Comparison of ENCODE assay signal across 3 fruit fly cellular contexts in the genomic region with DNA sequence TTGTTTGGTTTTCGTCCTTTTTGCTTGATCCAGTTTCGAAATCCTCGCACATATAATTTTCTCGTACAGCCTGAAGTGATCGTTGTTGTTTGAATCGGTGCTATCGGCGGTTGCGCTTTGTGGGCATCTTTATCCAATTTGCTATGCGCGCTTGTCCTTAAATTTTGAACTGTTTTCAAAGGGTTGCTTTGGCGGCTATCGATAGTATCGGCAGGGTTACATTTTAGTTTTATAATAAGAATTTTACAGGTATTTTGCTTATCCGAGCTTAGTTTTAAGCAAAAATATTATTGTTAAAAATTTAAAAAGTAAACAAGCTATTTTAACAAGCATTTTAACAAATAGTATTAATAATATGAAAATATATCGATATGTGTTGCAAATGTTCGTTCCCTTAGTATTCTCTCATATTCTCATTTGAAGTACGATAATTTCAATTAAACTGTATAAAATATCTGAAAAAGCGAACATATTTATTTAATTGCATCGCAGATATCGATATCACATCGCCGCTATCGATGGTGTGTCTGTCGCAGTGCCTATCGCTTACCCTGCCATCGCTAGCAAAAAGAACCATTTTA.
A peak's percentile ranks its signal among the peaks of the same experiment; 100 is the strongest.
TF ChIP-seq lines count a peak whose summit lies in the region.

A gene (minus strand): TSS at position 197 of the 581 bp plus-strand sequence.
A gene (plus strand): TSS at position 528 of the 581 bp plus-strand sequence.

TF ChIP-seq in whole organism, adult, 20 proteins besides CTCF, POLR2A, EP300 and RAD21 (continued from another document):
- TF ChIP-seq CG12768 (GFP tag; optimal IDR thresholded peaks at IDR 0.05; lab: Kevin White, UChicago), result peak; percentile 27

TF ChIP-seq in whole organism, embryonic, 481 proteins besides CTCF, POLR2A, EP300 and RAD21 (continued from another document and continues in another):
- TF ChIP-seq CG11093 (GFP tag; IDR thresholded peaks at IDR 0.05; lab: Robert Waterston, UW) (no peak), CG2129 (GFP tag; IDR thresholded peaks at IDR 0.05; lab: Robert Waterston, UW; ENCODE audit: partially characterized antibody) (peak; percentile 95), CG8089 (GFP tag; optimal IDR thresholded peaks at IDR 0.05; lab: Kevin White, UChicago) (no peak), zf30C (GFP tag; optimal IDR thresholded peaks at IDR 0.05; lab: Kevin White, UChicago) (no peak), mld (GFP tag; IDR thresholded peaks at IDR 0.05; lab: Robert Waterston, UW; ENCODE audit: partially characterized antibody) (peak; percentile 71), nerfin-1 (tag; optimal IDR thresholded peaks at IDR 0.05; lab: Kevin White, UChicago) (no peak), seq (GFP tag; IDR thresholded peaks at IDR 0.05; lab: Robert Waterston, UW) (no peak), CG12769 (tag; optimal IDR thresholded peaks at IDR 0.05; lab: Kevin White, UChicago) (no peak), dm (GFP tag; optimal IDR thresholded peaks at IDR 0.05; lab: Kevin White, UChicago) (no peak), bigmax (GFP tag; optimal IDR thresholded peaks at IDR 0.05; lab: Kevin White, UChicago) (no peak), HLH54F (GFP tag; optimal IDR thresholded peaks at IDR 0.05; lab: Kevin White, UChicago) (no peak), her (GFP tag; optimal IDR thresholded peaks at IDR 0.05; lab: Kevin White, UChicago) (no peak), Taf1 (GFP tag; IDR thresholded peaks at IDR 0.05; lab: Robert Waterston, UW) (no peak), CG1233 (GFP tag; optimal IDR thresholded peaks at IDR 0.05; lab: Kevin White, UChicago) (no peak), CG12659 (GFP tag; optimal IDR thresholded peaks at IDR 0.05; lab: Kevin White, UChicago) (peak; percentile 79), CG3838 (GFP tag; optimal IDR thresholded peaks at IDR 0.05; lab: Kevin White, UChicago) (no peak), Dbx (GFP tag; IDR thresholded peaks at IDR 0.05; lab: Robert Waterston, UW) (0 out of 3 replicates have a peak, but pooled peaks have one; percentile 27), pzg (GFP tag; optimal IDR thresholded peaks at IDR 0.05; lab: Kevin White, UChicago) (peak; percentile 57), sr (GFP tag; IDR thresholded peaks at IDR 0.05; lab: Robert Waterston, UW) (no peak), Atf-2 (GFP tag; optimal IDR thresholded peaks at IDR 0.05; lab: Kevin White, UChicago) (no peak), CG1792 (GFP tag; optimal IDR thresholded peaks at IDR 0.05; lab: Kevin White, UChicago) (no peak), CG3065 (GFP tag; optimal IDR thresholded peaks at IDR 0.05; lab: Kevin White, UChicago) (no peak), vvl (GFP tag; IDR thresholded peaks at IDR 0.05; lab: Robert Waterston, UW) (no peak), lov (optimal IDR thresholded peaks at IDR 0.05; lab: Kevin White, UChicago) (no peak), lov (GFP tag; IDR thresholded peaks at IDR 0.05; lab: Robert Waterston, UW) (no peak), row (GFP tag; IDR thresholded peaks at IDR 0.05; lab: Robert Waterston, UW) (peak; percentile 72), gcm (GFP tag; optimal IDR thresholded peaks at IDR 0.05; lab: Kevin White, UChicago) (no peak), CG3407 (GFP tag; optimal IDR thresholded peaks at IDR 0.05; lab: Kevin White, UChicago) (no peak), Lpt (GFP tag; optimal IDR thresholded peaks at IDR 0.05; lab: Kevin White, UChicago) (no peak), lola (GFP tag; optimal IDR thresholded peaks at IDR 0.05; lab: Kevin White, UChicago) (peak in 1 of 3 experiments; percentile 56), cad (GFP tag; optimal IDR thresholded peaks at IDR 0.05; lab: Kevin White, UChicago) (no peak), CG15601 (tag; optimal IDR thresholded peaks at IDR 0.05; lab: Kevin White, UChicago) (peak; percentile 60), Kr (GFP tag; optimal IDR thresholded peaks at IDR 0.05; lab: Kevin White, UChicago) (no peak), CG14014 (GFP tag; IDR thresholded peaks at IDR 0.05; lab: Robert Waterston, UW) (peak; percentile 10; the same call in 1 of the 2 replicates), CG2202 (tag; optimal IDR thresholded peaks at IDR 0.05; lab: Kevin White, UChicago) (no peak), Drgx (GFP tag; IDR thresholded peaks at IDR 0.05; lab: Robert Waterston, UW) (no peak), Rx (GFP tag; IDR thresholded peaks at IDR 0.05; lab: Robert Waterston, UW) (no peak), hb (GFP tag; IDR thresholded peaks at IDR 0.05; lab: Robert Waterston, UW; ENCODE audit: partially characterized antibody) (peak; percentile 92; the same call in 2 of the 3 replicates), disco-r (GFP tag; optimal IDR thresholded peaks at IDR 0.05; lab: Kevin White, UChicago) (no peak), Dll (GFP tag; IDR thresholded peaks at IDR 0.05; lab: Robert Waterston, UW; ENCODE audit: partially characterized antibody) (peak; percentile 96), CG1603 (tag; optimal IDR thresholded peaks at IDR 0.05; lab: Kevin White, UChicago) (peak; percentile 20), CG6813 (GFP tag; optimal IDR thresholded peaks at IDR 0.05; lab: Kevin White, UChicago) (no peak), CG10321 (GFP tag; IDR thresholded peaks at IDR 0.05; lab: Robert Waterston, UW) (no peak), ham (GFP tag; IDR thresholded peaks at IDR 0.05; lab: Robert Waterston, UW) (no peak), ftz-f1 (GFP tag; optimal IDR thresholded peaks at IDR 0.05; lab: Kevin White, UChicago) (no peak), cwo (GFP tag; optimal IDR thresholded peaks at IDR 0.05; lab: Kevin White, UChicago) (no peak), CG10267 (tag; optimal IDR thresholded peaks at IDR 0.05; lab: Kevin White, UChicago) (peak; percentile 75), Sox102F (GFP tag; optimal IDR thresholded peaks at IDR 0.05; lab: Kevin White, UChicago) (no peak), CG11398 (GFP tag; optimal IDR thresholded peaks at IDR 0.05; lab: Kevin White, UChicago) (no peak), CHES-1-like (GFP tag; optimal IDR thresholded peaks at IDR 0.05; lab: Kevin White, UChicago) (no peak), cg (GFP tag; optimal IDR thresholded peaks at IDR 0.05; lab: Kevin White, UChicago) (no peak), aop (GFP tag; IDR thresholded peaks at IDR 0.05; lab: Robert Waterston, UW) (no peak), BEAF-32 (GFP tag; optimal IDR thresholded peaks at IDR 0.05; lab: Kevin White, UChicago) (peak; percentile 98), CG15073 (GFP tag; optimal IDR thresholded peaks at IDR 0.05; lab: Kevin White, UChicago) (no peak), NfI (GFP tag; optimal IDR thresholded peaks at IDR 0.05; lab: Kevin White, UChicago) (no peak), Dek (tag; optimal IDR thresholded peaks at IDR 0.05; lab: Kevin White, UChicago) (peak; percentile 27), CG33213 (GFP tag; optimal IDR thresholded peaks at IDR 0.05; lab: Kevin White, UChicago) (no peak), CG8281 (tag; optimal IDR thresholded peaks at IDR 0.05; lab: Kevin White, UChicago) (no peak), CG32767 (GFP tag; IDR thresholded peaks at IDR 0.05; lab: Robert Waterston, UW) (no peak), yki (optimal IDR thresholded peaks at IDR 0.05; lab: Kevin White, UChicago) (no peak), CG14667 (GFP tag; IDR thresholded peaks at IDR 0.05; lab: Robert Waterston, UW) (0 out of 2 replicates have a peak, but pooled peaks have one; percentile 16), eve (GFP tag; optimal IDR thresholded peaks at IDR 0.05; lab: Kevin White, UChicago) (no peak), nmo (GFP tag; optimal IDR thresholded peaks at IDR 0.05; lab: Kevin White, UChicago) (peak; percentile 79)

TF ChIP-seq in whole organism, wandering third instar larva, 38 proteins besides CTCF, POLR2A, EP300 and RAD21 (continued from another document):
- no peak for TF ChIP-seq br (GFP tag; optimal IDR thresholded peaks at IDR 0.05; lab: Kevin White, UChicago)
- TF ChIP-seq sage (GFP tag; optimal IDR thresholded peaks at IDR 0.05; lab: Kevin White, UChicago), result no peak
- no peak for TF ChIP-seq fru (GFP tag; optimal IDR thresholded peaks at IDR 0.05; lab: Kevin White, UChicago)
- no peak for TF ChIP-seq woc (GFP tag; optimal IDR thresholded peaks at IDR 0.05; lab: Kevin White, UChicago)
- TF ChIP-seq Hnf4 (GFP tag; optimal IDR thresholded peaks at IDR 0.05; lab: Kevin White, UChicago), result peak; percentile 48
- TF ChIP-seq OdsH (GFP tag; optimal IDR thresholded peaks at IDR 0.05; lab: Kevin White, UChicago), result peak; percentile 9
- TF ChIP-seq Jra (GFP tag; optimal IDR thresholded peaks at IDR 0.05; lab: Kevin White, UChicago), result peak; percentile 68
- no peak for TF ChIP-seq CG32264 (GFP tag; optimal IDR thresholded peaks at IDR 0.05; lab: Kevin White, UChicago)
- TF ChIP-seq N (GFP tag; optimal IDR thresholded peaks at IDR 0.05; lab: Kevin White, UChicago), result no peak
- peak in 1 of 2 experiments; percentile 64 for TF ChIP-seq foxo (GFP tag; optimal IDR thresholded peaks at IDR 0.05; lab: Kevin White, UChicago)
- TF ChIP-seq h (GFP tag; optimal IDR thresholded peaks at IDR 0.05; lab: Kevin White, UChicago), result no peak
- TF ChIP-seq Vsx2 (GFP tag; optimal IDR thresholded peaks at IDR 0.05; lab: Kevin White, UChicago; ENCODE audit: partially characterized antibody), result no peak
- no peak for TF ChIP-seq brk (GFP tag; optimal IDR thresholded peaks at IDR 0.05; lab: Kevin White, UChicago)
